Worm (Caenorhabditis elegans) whole organism, late embryonic: ENCODE data around the gene hpo-10.

ENCODE experiments used
- ama-1 ChIP-seq: fragments of 150-350 bp; optimal IDR thresholded peaks from 2 replicates; lab custom pipeline; 2014
- ceh-2 ChIP-seq: sonication (generic microtip); optimal IDR thresholded peaks from 2 replicates; lab custom pipeline; 2016; ENCODE audit warnings: missing genotype, missing genetic modification characterization, missing compliant biosample characterization
- fax-1 ChIP-seq: sonication (generic microtip); optimal IDR thresholded peaks from 2 replicates; lab custom pipeline; 2016; ENCODE audit warnings: missing genotype, missing genetic modification characterization, missing compliant biosample characterization
- hlh-30 ChIP-seq: sonication (generic microtip); optimal IDR thresholded peaks from 2 replicates; lab custom pipeline; 2017; ENCODE audit warnings: antibody characterized with exemption, missing genetic modification characterization, missing compliant biosample characterization; ENCODE audit not compliant: insufficient read depth
- nfya-1 ChIP-seq: sonication (generic microtip); optimal IDR thresholded peaks from 2 replicates; lab custom pipeline; 2017; ENCODE audit warnings: missing genetic modification characterization, mild to moderate bottlenecking, missing compliant biosample characterization, antibody characterized with exemption, moderate library complexity
- nhr-11 ChIP-seq: fragments of 150-350 bp; optimal IDR thresholded peaks from 2 replicates; lab custom pipeline; 2014; ENCODE audit warnings: missing biosample characterization, missing genetic modification characterization
- npax-4 ChIP-seq: sonication (generic microtip); optimal IDR thresholded peaks from 2 replicates; lab custom pipeline; 2016; ENCODE audit warnings: missing genetic modification characterization, missing compliant biosample characterization
- pax-1 ChIP-seq: fragments of 150-350 bp; optimal IDR thresholded peaks from 2 replicates; lab custom pipeline; 2014; ENCODE audit warnings: missing biosample characterization, missing genetic modification characterization
- pha-4 ChIP-seq: fragments of 150-350 bp; optimal IDR thresholded peaks from 2 replicates; lab custom pipeline; 2018; ENCODE audit warnings: missing biosample characterization, missing genetic modification reagents, missing genetic modification characterization
- tbx-7 ChIP-seq: sonication (generic microtip); optimal IDR thresholded peaks from 2 replicates; lab custom pipeline; 2016; ENCODE audit warnings: missing genotype, missing genetic modification characterization, missing compliant biosample characterization
- unc-3 ChIP-seq, 2 experiments: fragments of 200-800 bp in 1 of 2; sonication (Bioruptor generic) in 1 of 2; sonication (generic microtip) in 1 of 2; conservative IDR thresholded peaks in 1 of 2; optimal IDR thresholded peaks in 1 of 2; 2 replicates each; pipeline versions ENCODE4 v1.3.6 to Lab custom; 2016 to 2022; ENCODE audit warnings: missing compliant biosample characterization in 2 of 2, missing genetic modification characterization in 2 of 2, missing genetic modification reagents in 1 of 2
- zip-5 ChIP-seq: sonication (generic microtip); optimal IDR thresholded peaks from 2 replicates; lab custom pipeline; 2016; ENCODE audit warnings: missing genetic modification characterization, missing compliant biosample characterization
- ztf-16 ChIP-seq: sonication (generic microtip); optimal IDR thresholded peaks from 2 replicates; lab custom pipeline; 2017; ENCODE audit warnings: missing genetic modification characterization, missing compliant biosample characterization

- TF ChIP-seq ztf-16 (tag; lab: Kevin White, UChicago) (no peak), nhr-11 (tag; lab: Kevin White, UChicago) (no peak), pax-1 (tag; lab: Kevin White, UChicago) (no peak), unc-3 (GFP tag; conservative IDR thresholded peaks at IDR 0.05; lab: Robert Waterston, UW) (no peak), unc-3 (tag; optimal IDR thresholded peaks at IDR 0.05; lab: Kevin White, UChicago) (no peak), ama-1 (no peak), npax-4 (tag; lab: Kevin White, UChicago) (no peak), pha-4 (tag; lab: Kevin White, UChicago) (no peak), ceh-2 (tag; lab: Kevin White, UChicago) (no peak), fax-1 (tag; lab: Kevin White, UChicago) (no peak), nfya-1 (no peak), zip-5 (tag; lab: Kevin White, UChicago) (no peak), tbx-7 (tag; lab: Kevin White, UChicago) (no peak), hlh-30 (tag; lab: Kevin White, UChicago) (no peak)
These were observed 26.8 kb downstream of the hpo-10 start, which contains the start of gene dpff-1 for ce11 chrIII:5906059-5906458.
